Fruit fly (Drosophila melanogaster) whole organism, prepupa: ENCODE measurements around the gene CG7607.

Experiments
- Blimp-1 ChIP-seq: fragments of 200-800 bp; sonication (Bioruptor generic); optimal IDR thresholded peaks from 3 replicates; lab custom pipeline; 2017; ENCODE audit warnings: missing biosample characterization, missing genetic modification characterization, mild to moderate bottlenecking, moderate library complexity, missing genetic modification reagents
- CG11762 ChIP-seq: fragments of 200-800 bp; sonication (Bioruptor generic); optimal IDR thresholded peaks from 3 replicates; lab custom pipeline; 2016; ENCODE audit warnings: missing biosample characterization, missing genetic modification characterization; ENCODE audit not compliant: insufficient read depth
- CG11902 ChIP-seq: fragments of 200-800 bp; sonication (Bioruptor generic); optimal IDR thresholded peaks from 3 replicates; lab custom pipeline; 2016; ENCODE audit warnings: missing biosample characterization, missing genetic modification characterization
- CG15336 ChIP-seq: fragments of 200-800 bp; sonication (Bioruptor generic); IDR thresholded peaks from 2 replicates; pipeline ENCODE4 v1.3.6; 2022; ENCODE audit warnings: missing biosample characterization, missing genetic modification characterization
- CG16779 ChIP-seq: fragments of 200-800 bp; sonication (Bioruptor generic); optimal IDR thresholded peaks from 3 replicates; lab custom pipeline; 2017; ENCODE audit warnings: missing biosample characterization, mild to moderate bottlenecking, missing genetic modification characterization
- CG3032 ChIP-seq: fragments of 200-800 bp; optimal IDR thresholded peaks from 2 replicates; lab custom pipeline; 2019; ENCODE audit warnings: missing biosample characterization, mild to moderate bottlenecking, missing genetic modification characterization, moderate library complexity
- CG31627 ChIP-seq: fragments of 200-800 bp; sonication (Bioruptor generic); optimal IDR thresholded peaks from 3 replicates; lab custom pipeline; 2016; ENCODE audit warnings: missing biosample characterization, missing genetic modification characterization
- CG32006 ChIP-seq: fragments of 200-800 bp; sonication (Bioruptor generic); optimal IDR thresholded peaks from 3 replicates; lab custom pipeline; 2017; ENCODE audit warnings: missing biosample characterization, mild to moderate bottlenecking, missing genetic modification characterization
- CG34406 ChIP-seq: fragments of 200-800 bp; sonication (Bioruptor generic); optimal IDR thresholded peaks from 3 replicates; lab custom pipeline; 2016; ENCODE audit warnings: missing biosample characterization, missing genetic modification characterization
- CG4318 ChIP-seq: fragments of 200-800 bp; sonication (Bioruptor generic); optimal IDR thresholded peaks from 3 replicates; lab custom pipeline; 2017; ENCODE audit warnings: missing biosample characterization, mild to moderate bottlenecking, missing genetic modification characterization
- CG6276 ChIP-seq: fragments of 200-800 bp; sonication (Bioruptor generic); optimal IDR thresholded peaks from 2 replicates; lab custom pipeline; 2017; ENCODE audit warnings: missing biosample characterization, mild to moderate bottlenecking, missing genetic modification characterization
- CG6792 ChIP-seq: fragments of 200-800 bp; sonication (Bioruptor generic); optimal IDR thresholded peaks from 3 replicates; lab custom pipeline; 2016; ENCODE audit warnings: missing biosample characterization, missing genetic modification characterization
- CG6808 ChIP-seq: fragments of 200-800 bp; sonication (Bioruptor generic); optimal IDR thresholded peaks from 3 replicates; lab custom pipeline; 2017; ENCODE audit warnings: missing biosample characterization, missing genetic modification characterization, mild to moderate bottlenecking, moderate library complexity, missing genetic modification reagents
- CG7368 ChIP-seq: fragments of 200-800 bp; sonication (Bioruptor generic); optimal IDR thresholded peaks from 3 replicates; lab custom pipeline; 2016; ENCODE audit warnings: missing biosample characterization, missing genetic modification characterization
- CG8119 ChIP-seq: fragments of 200-800 bp; sonication (Bioruptor generic); IDR thresholded peaks from 3 replicates; pipeline ENCODE4 v1.3.6; 2022; ENCODE audit warnings: missing biosample characterization, missing genetic modification characterization
- CG8632 ChIP-seq: fragments of 200-800 bp; sonication (Bioruptor generic); optimal IDR thresholded peaks from 3 replicates; lab custom pipeline; 2016; ENCODE audit warnings: missing biosample characterization, missing genetic modification characterization
- Eip78C ChIP-seq: fragments of 200-800 bp; sonication (Bioruptor generic); peaks from one replicate; lab custom pipeline; 2016; ENCODE audit warnings: missing biosample characterization, missing genetic modification characterization
- Eip93F ChIP-seq: fragments of 200-800 bp; sonication (Bioruptor generic); optimal IDR thresholded peaks from 2 replicates; lab custom pipeline; 2016; ENCODE audit warnings: missing biosample characterization, mild to moderate bottlenecking, missing genetic modification characterization
- Ets96B ChIP-seq: fragments of 200-800 bp; optimal IDR thresholded peaks from 2 replicates; lab custom pipeline; 2019; ENCODE audit warnings: missing biosample characterization, mild to moderate bottlenecking, missing genetic modification characterization, moderate library complexity
- Gug ChIP-seq: fragments of 200-800 bp; sonication (Bioruptor generic); IDR thresholded peaks from 2 replicates; pipeline ENCODE4 v1.3.6; 2022; ENCODE audit warnings: missing biosample characterization, missing genetic modification characterization
- Hr39 ChIP-seq: fragments of 200-800 bp; sonication (Bioruptor generic); optimal IDR thresholded peaks from 2 replicates; lab custom pipeline; 2016; ENCODE audit warnings: missing biosample characterization, missing genetic modification characterization
- Hr4 ChIP-seq: fragments of 200-800 bp; sonication (Bioruptor generic); optimal IDR thresholded peaks from 3 replicates; lab custom pipeline; 2016; ENCODE audit warnings: missing biosample characterization, missing genetic modification characterization
- Met ChIP-seq: fragments of 200-800 bp; sonication (Bioruptor generic); optimal IDR thresholded peaks from 3 replicates; lab custom pipeline; 2016; ENCODE audit warnings: missing biosample characterization, missing genetic modification characterization
- OdsH ChIP-seq: fragments of 200-800 bp; sonication (Bioruptor generic); optimal IDR thresholded peaks from 3 replicates; lab custom pipeline; 2016; ENCODE audit warnings: missing biosample characterization, missing genetic modification characterization
- Sox102F ChIP-seq: fragments of 200-800 bp; sonication (Bioruptor generic); optimal IDR thresholded peaks from 2 replicates; lab custom pipeline; 2016; ENCODE audit warnings: missing biosample characterization, mild to moderate bottlenecking, missing genetic modification characterization
- Sox15 ChIP-seq: fragments of 200-800 bp; sonication (Bioruptor generic); optimal IDR thresholded peaks from 3 replicates; lab custom pipeline; 2016; ENCODE audit warnings: missing biosample characterization, missing genetic modification characterization
- acj6 ChIP-seq: fragments of 200-800 bp; sonication (Bioruptor generic); optimal IDR thresholded peaks from 3 replicates; lab custom pipeline; 2016; ENCODE audit warnings: missing biosample characterization, missing genetic modification characterization
- eg ChIP-seq: fragments of 200-800 bp; sonication (Bioruptor generic); IDR thresholded peaks from 3 replicates; pipeline ENCODE4 v1.3.6; 2022; ENCODE audit warnings: missing biosample characterization, missing genetic modification characterization
- esn ChIP-seq: fragments of 200-800 bp; sonication (Bioruptor generic); optimal IDR thresholded peaks from 2 replicates; lab custom pipeline; 2016; ENCODE audit warnings: missing biosample characterization, mild to moderate bottlenecking, missing genetic modification characterization, moderate library complexity
- fd59A ChIP-seq: fragments of 200-800 bp; sonication (Bioruptor generic); optimal IDR thresholded peaks from 2 replicates; lab custom pipeline; 2017; ENCODE audit warnings: missing biosample characterization, mild to moderate bottlenecking, missing genetic modification characterization, missing genetic modification reagents
- fd85E ChIP-seq: fragments of 200-800 bp; sonication (Bioruptor generic); optimal IDR thresholded peaks from 3 replicates; lab custom pipeline; 2016; ENCODE audit warnings: missing biosample characterization, missing genetic modification characterization
- fkh ChIP-seq: fragments of 200-800 bp; sonication (Bioruptor generic); optimal IDR thresholded peaks from 3 replicates; lab custom pipeline; 2017; ENCODE audit warnings: missing biosample characterization, mild to moderate bottlenecking, missing genetic modification characterization, moderate library complexity
- net ChIP-seq: fragments of 200-800 bp; sonication (Bioruptor generic); optimal IDR thresholded peaks from 3 replicates; lab custom pipeline; 2016; ENCODE audit warnings: missing biosample characterization, missing genetic modification characterization
- pdm3 ChIP-seq: fragments of 200-800 bp; sonication (Bioruptor generic); optimal IDR thresholded peaks from 3 replicates; lab custom pipeline; 2016; ENCODE audit warnings: missing biosample characterization, missing genetic modification characterization
- salr ChIP-seq, 2 experiments: fragments of 200-800 bp; sonication (Bioruptor generic); optimal IDR thresholded peaks; 3 replicates each; lab custom pipeline; 2016 to 2018; ENCODE audit warnings: missing biosample characterization in 2 of 2, missing genetic modification characterization in 2 of 2, mild to moderate bottlenecking in 1 of 2
- spab ChIP-seq: fragments of 200-800 bp; sonication (Bioruptor generic); optimal IDR thresholded peaks from 2 replicates; lab custom pipeline; 2017; ENCODE audit warnings: missing biosample characterization, mild to moderate bottlenecking, missing genetic modification characterization, missing genetic modification reagents
- ss ChIP-seq, 2 experiments: fragments of 200-800 bp; sonication (Bioruptor generic); optimal IDR thresholded peaks; 2 replicates in 1 of 2; 3 replicates in 1 of 2; lab custom pipeline; 2017 to 2018; ENCODE audit warnings: mild to moderate bottlenecking in 2 of 2, missing biosample characterization in 2 of 2, missing genetic modification characterization in 2 of 2, moderate library complexity in 1 of 2
- topi ChIP-seq: fragments of 200-800 bp; sonication (Bioruptor generic); optimal IDR thresholded peaks from 3 replicates; lab custom pipeline; 2016; ENCODE audit warnings: missing biosample characterization, missing genetic modification characterization
- vri ChIP-seq: fragments of 200-800 bp; sonication (Bioruptor generic); optimal IDR thresholded peaks from 3 replicates; lab custom pipeline; 2016; ENCODE audit warnings: missing biosample characterization, mild to moderate bottlenecking, missing genetic modification characterization

Gene CG7607

dm6 chr3L:11242410-11243291 is 43.2 kb downstream of the CG7607 start (continued):
- no peak for TF ChIP-seq CG31627 (GFP tag; lab: Kevin White, UChicago)
- TF ChIP-seq Ets96B (tag; lab: Kevin White, UChicago): peak; percentile 24
- no peak for TF ChIP-seq CG6792 (GFP tag; lab: Kevin White, UChicago)
- no peak for TF ChIP-seq Blimp-1 (GFP tag; lab: Kevin White, UChicago)
- no peak for TF ChIP-seq net (GFP tag; lab: Kevin White, UChicago)
- TF ChIP-seq CG6276 (GFP tag; lab: Kevin White, UChicago): no peak
- TF ChIP-seq acj6: peak; percentile 12
- peak; percentile 26 for TF ChIP-seq CG8632
- no peak for TF ChIP-seq Met (GFP tag; lab: Kevin White, UChicago)
- peak; percentile 6 for TF ChIP-seq CG3032 (tag; lab: Kevin White, UChicago)
- TF ChIP-seq fkh (GFP tag; lab: Kevin White, UChicago): peak; percentile 83
- no peak for TF ChIP-seq CG16779 (tag; lab: Kevin White, UChicago)
- TF ChIP-seq Eip78C: peak; percentile 83
- no peak for TF ChIP-seq Sox15 (GFP tag; lab: Kevin White, UChicago)
- TF ChIP-seq CG4318: peak; percentile 22
- TF ChIP-seq topi (GFP tag; lab: Kevin White, UChicago): no peak
- peak; percentile 16 for TF ChIP-seq OdsH
- TF ChIP-seq pdm3 (GFP tag; lab: Kevin White, UChicago): no peak
- no peak for TF ChIP-seq fd59A (GFP tag; lab: Kevin White, UChicago)
- no peak for TF ChIP-seq spab
- no peak for TF ChIP-seq CG15336 (GFP tag; lab: Robert Waterston, UW)
- TF ChIP-seq Hr4: peak; percentile 33
- peak; percentile 59; the same call in 2 of the 3 replicates for TF ChIP-seq eg (GFP tag; lab: Robert Waterston, UW)
- no peak for TF ChIP-seq ss (GFP tag; optimal IDR thresholded peaks at IDR 0.05; lab: Kevin White, UChicago)
- peak; percentile 14 for TF ChIP-seq CG6808 (GFP tag; lab: Kevin White, UChicago)
- no peak for TF ChIP-seq Gug
- no peak for TF ChIP-seq CG11902
- no peak for TF ChIP-seq Sox102F
- peak; percentile 34 for TF ChIP-seq CG11762 (GFP tag; lab: Kevin White, UChicago)
- TF ChIP-seq Hr39 (GFP tag; lab: Kevin White, UChicago): no peak
- no peak for TF ChIP-seq CG7368 (GFP tag; lab: Kevin White, UChicago)
- peak; percentile 12 for TF ChIP-seq CG34406 (GFP tag; lab: Kevin White, UChicago)
- TF ChIP-seq fd85E (GFP tag; lab: Kevin White, UChicago): no peak
- TF ChIP-seq, all 60 proteins: peak for 22

dm6 chr3L:11243292-11243670 is 43.9 kb downstream of the CG7607 start:
- TF ChIP-seq esn (no peak), salr (GFP tag; optimal IDR thresholded peaks at IDR 0.05; lab: Kevin White, UChicago) (no peak), Sox15 (GFP tag; lab: Kevin White, UChicago) (no peak), CG8119 (GFP tag; lab: Robert Waterston, UW) (no peak), Gug (no peak), Eip93F (GFP tag; lab: Kevin White, UChicago) (no peak), ss (GFP tag; optimal IDR thresholded peaks at IDR 0.05; lab: Kevin White, UChicago) (no peak), CG32006 (GFP tag; lab: Kevin White, UChicago) (no peak), vri (no peak), CG6792 (GFP tag; lab: Kevin White, UChicago) (no peak), spab (no peak)
